Fruit fly (Drosophila melanogaster) whole organism, embryonic: Measurements from ENCODE around the gene axo.

Experiments used
- Aef1 ChIP-seq: fragments of 200-800 bp; sonication (Bioruptor generic); IDR thresholded peaks from 3 replicates; pipeline ENCODE4 v1.3.6; 2022; ENCODE audit warnings: missing biosample characterization, missing genetic modification characterization
- Asciz ChIP-seq: fragments of 200-800 bp; sonication (Bioruptor generic); optimal IDR thresholded peaks from 2 replicates; lab custom pipeline; 2017; ENCODE audit warnings: missing biosample characterization, mild to moderate bottlenecking, missing genetic modification characterization, missing genetic modification reagents
- Bteb2 ChIP-seq: fragments of 200-800 bp; sonication (Bioruptor generic); optimal IDR thresholded peaks from 2 replicates; lab custom pipeline; 2016; ENCODE audit warnings: missing biosample characterization, missing genetic modification characterization
- CG10959 ChIP-seq: fragments of 200-800 bp; sonication (Bioruptor generic); IDR thresholded peaks from 2 replicates; pipeline ENCODE4 v1.3.6; 2022; ENCODE audit warnings: missing biosample characterization, missing genetic modification characterization
- CG12299 ChIP-seq: fragments of 200-800 bp; sonication (Bioruptor generic); optimal IDR thresholded peaks from 2 replicates; lab custom pipeline; 2018; ENCODE audit warnings: missing biosample characterization, mild to moderate bottlenecking, missing genetic modification characterization
- CG14441 ChIP-seq: fragments of 200-800 bp; sonication (Bioruptor generic); IDR thresholded peaks from 2 replicates; pipeline ENCODE4 v1.3.6; 2022; ENCODE audit warnings: missing biosample characterization, missing genetic modification characterization
- CG14965 ChIP-seq: fragments of 200-800 bp; sonication (Bioruptor generic); optimal IDR thresholded peaks from 2 replicates; lab custom pipeline; 2016; ENCODE audit warnings: missing biosample characterization, missing genetic modification characterization, borderline replicate concordance
- CG15269 ChIP-seq: fragments of 200-800 bp; sonication (Bioruptor generic); optimal IDR thresholded peaks from 2 replicates; lab custom pipeline; 2018; ENCODE audit warnings: missing biosample characterization, mild to moderate bottlenecking, missing genetic modification characterization, moderate library complexity
- CG1529 ChIP-seq: fragments of 200-800 bp; sonication (Bioruptor generic); optimal IDR thresholded peaks from 3 replicates; lab custom pipeline; 2018; ENCODE audit warnings: missing biosample characterization, missing genetic modification characterization
- CG17359 ChIP-seq: fragments of 200-800 bp; sonication (Bioruptor generic); optimal IDR thresholded peaks from 3 replicates; lab custom pipeline; 2018; ENCODE audit warnings: missing biosample characterization, mild to moderate bottlenecking, missing genetic modification characterization, moderate library complexity
- CG18011 ChIP-seq: fragments of 200-800 bp; sonication (Bioruptor generic); optimal IDR thresholded peaks from 2 replicates; lab custom pipeline; 2017; ENCODE audit warnings: missing biosample characterization, missing genetic modification characterization, mild to moderate bottlenecking, moderate library complexity, missing genotype
- CG3065 ChIP-seq: fragments of 200-800 bp; sonication (Bioruptor generic); optimal IDR thresholded peaks from 2 replicates; lab custom pipeline; 2016; ENCODE audit warnings: missing biosample characterization, missing genetic modification characterization
- CG3726 ChIP-seq: fragments of 200-800 bp; sonication (Bioruptor generic); IDR thresholded peaks from 3 replicates; pipeline ENCODE4, ENCODE4 v1.3.6; 2022; ENCODE audit warnings: missing biosample characterization, missing genetic modification characterization
- CG4404 ChIP-seq: fragments of 200-800 bp; sonication (Bioruptor generic); IDR thresholded peaks from 2 replicates; pipeline ENCODE4 v1.3.6; 2022; ENCODE audit warnings: missing biosample characterization, missing genetic modification characterization
- CG6813 ChIP-seq: fragments of 200-800 bp; sonication (Bioruptor generic); optimal IDR thresholded peaks from 2 replicates; lab custom pipeline; 2017; ENCODE audit warnings: missing biosample characterization, missing genetic modification characterization, mild to moderate bottlenecking, moderate library complexity, missing genetic modification reagents
- CG7271 ChIP-seq: fragments of 200-800 bp; sonication (Bioruptor generic); optimal IDR thresholded peaks from 2 replicates; lab custom pipeline; 2018; ENCODE audit warnings: missing biosample characterization, mild to moderate bottlenecking, missing genetic modification characterization, moderate library complexity
- CG7556 ChIP-seq: fragments of 200-800 bp; sonication (Bioruptor generic); optimal IDR thresholded peaks from 2 replicates; lab custom pipeline; 2017; ENCODE audit warnings: missing biosample characterization, mild to moderate bottlenecking, missing genetic modification characterization
- CG7839 ChIP-seq: fragments of 200-800 bp; sonication (Bioruptor generic); optimal IDR thresholded peaks from 3 replicates; lab custom pipeline; 2018; ENCODE audit warnings: missing biosample characterization, mild to moderate bottlenecking, missing genetic modification characterization, moderate library complexity
- CHES-1-like ChIP-seq: fragments of 200-800 bp; sonication (Bioruptor generic); optimal IDR thresholded peaks from 2 replicates; lab custom pipeline; 2016; ENCODE audit warnings: missing biosample characterization, missing genetic modification characterization
- Chrac-16 ChIP-seq: fragments of 200-800 bp; sonication (Bioruptor generic); optimal IDR thresholded peaks from 3 replicates; lab custom pipeline; 2016; ENCODE audit warnings: missing biosample characterization, missing genetic modification characterization
- Dad ChIP-seq: fragments of 200-800 bp; sonication (Bioruptor generic); optimal IDR thresholded peaks from 3 replicates; lab custom pipeline; 2016; ENCODE audit warnings: missing biosample characterization, missing genetic modification characterization
- GATAe ChIP-seq: fragments of 200-800 bp; sonication (Bioruptor generic); conservative IDR thresholded peaks from 2 replicates; pipeline ENCODE4 v1.3.6; 2022; ENCODE audit warnings: missing biosample characterization, missing genetic modification characterization
- Gug ChIP-seq: fragments of 200-800 bp; sonication (Bioruptor generic); IDR thresholded peaks from 4 replicates; pipeline ENCODE4 v1.3.6; 2022; ENCODE audit warnings: missing biosample characterization, missing genetic modification characterization
- HmgZ ChIP-seq: fragments of 200-800 bp; sonication (Bioruptor generic); optimal IDR thresholded peaks from 2 replicates; lab custom pipeline; 2018; ENCODE audit warnings: missing biosample characterization, mild to moderate bottlenecking, missing genetic modification characterization
- Lim3 ChIP-seq: fragments of 200-800 bp; sonication (Bioruptor generic); IDR thresholded peaks from 2 replicates; pipeline ENCODE4 v1.3.6; 2022; ENCODE audit warnings: missing biosample characterization, missing genetic modification characterization
- MBD-R2 ChIP-seq: fragments of 200-800 bp; sonication (Bioruptor generic); IDR thresholded peaks from 2 replicates; pipeline ENCODE4 v1.3.6; 2022; ENCODE audit warnings: missing biosample characterization, missing genetic modification characterization
- Myb ChIP-seq: fragments of 200-800 bp; sonication (Bioruptor generic); optimal IDR thresholded peaks from 2 replicates; lab custom pipeline; 2016; ENCODE audit warnings: missing biosample characterization, missing genetic modification characterization
- PHDP ChIP-seq: fragments of 200-800 bp; sonication (Bioruptor generic); optimal IDR thresholded peaks from 3 replicates; lab custom pipeline; 2018; ENCODE audit warnings: missing biosample characterization, mild to moderate bottlenecking, missing genetic modification characterization, moderate library complexity
- Sin3A ChIP-seq: fragments of >200 bp; optimal IDR thresholded peaks from 2 replicates; lab custom pipeline; 2018
- btn ChIP-seq: fragments of 200-800 bp; sonication (Bioruptor generic); optimal IDR thresholded peaks from 2 replicates; lab custom pipeline; 2016; ENCODE audit warnings: missing biosample characterization, missing genetic modification characterization
- dimm ChIP-seq: fragments of 200-800 bp; sonication (Bioruptor generic); IDR thresholded peaks from 2 replicates; pipeline ENCODE4 v1.3.6; 2022; ENCODE audit warnings: missing biosample characterization, missing genetic modification characterization
- ftz-f1 ChIP-seq: fragments of 200-800 bp; sonication (Bioruptor generic); optimal IDR thresholded peaks from 2 replicates; lab custom pipeline; 2016; ENCODE audit warnings: missing biosample characterization, missing genetic modification characterization
- kay ChIP-seq: fragments of 200-800 bp; sonication (Bioruptor generic); optimal IDR thresholded peaks from 2 replicates; lab custom pipeline; 2016; ENCODE audit warnings: missing biosample characterization, missing genetic modification characterization
- maf-S ChIP-seq: fragments of 200-800 bp; sonication (Bioruptor generic); optimal IDR thresholded peaks from 2 replicates; lab custom pipeline; 2016; ENCODE audit warnings: missing biosample characterization, missing genetic modification characterization
- pb ChIP-seq: fragments of 200-800 bp; sonication (Bioruptor generic); optimal IDR thresholded peaks from 3 replicates; lab custom pipeline; 2016; ENCODE audit warnings: missing biosample characterization, missing genetic modification characterization
- pros ChIP-seq: fragments of 200-800 bp; sonication (Bioruptor generic); optimal IDR thresholded peaks from 3 replicates; lab custom pipeline; 2019; ENCODE audit warnings: missing biosample characterization, mild to moderate bottlenecking, missing genetic modification characterization, moderate library complexity
- rib ChIP-seq: fragments of 200-800 bp; sonication (Bioruptor generic); IDR thresholded peaks from 2 replicates; pipeline ENCODE4 v1.3.6; 2022; ENCODE audit warnings: missing biosample characterization, missing genetic modification characterization
- ro ChIP-seq: fragments of 200-800 bp; sonication (Bioruptor generic); IDR thresholded peaks from 2 replicates; pipeline ENCODE4 v1.3.6; 2022; ENCODE audit warnings: missing biosample characterization, missing genetic modification characterization
- salm ChIP-seq: fragments of 200-800 bp; sonication (Bioruptor generic); optimal IDR thresholded peaks from 2 replicates; lab custom pipeline; 2018; ENCODE audit warnings: missing biosample characterization, mild to moderate bottlenecking, missing genetic modification characterization
- sc ChIP-seq, 3 experiments: fragments of >200 bp in 2 of 3; fragments of 200-800 bp in 1 of 3; sonication (Bioruptor generic) in 1 of 3; optimal IDR thresholded peaks; 2 replicates in 2 of 3; 3 replicates in 1 of 3; lab custom pipeline; 2017; ENCODE audit warnings: mild to moderate bottlenecking in 1 of 3, missing biosample characterization in 1 of 3, missing genetic modification characterization in 1 of 3, missing genetic modification reagents in 1 of 3
- sisA ChIP-seq: fragments of 200-800 bp; sonication (Bioruptor generic); IDR thresholded peaks from 2 replicates; pipeline ENCODE4 v1.3.6; 2022; ENCODE audit warnings: missing biosample characterization, missing genetic modification characterization
- slbo ChIP-seq: fragments of 200-800 bp; sonication (Bioruptor generic); IDR thresholded peaks from 2 replicates; pipeline ENCODE4 v1.3.6; 2022; ENCODE audit warnings: missing biosample characterization, missing genetic modification characterization
- sna ChIP-seq: fragments of 200-800 bp; sonication (Bioruptor generic); IDR thresholded peaks from 2 replicates; pipeline ENCODE4 v1.3.6; 2022; ENCODE audit warnings: missing biosample characterization, missing genetic modification characterization; ENCODE audit not compliant: partially characterized antibody
- so ChIP-seq: fragments of 200-800 bp; sonication (Bioruptor generic); IDR thresholded peaks from 3 replicates; pipeline ENCODE4 v1.3.6; 2022; ENCODE audit warnings: missing biosample characterization, missing genetic modification characterization
- stc ChIP-seq: fragments of 200-800 bp; sonication (Bioruptor generic); IDR thresholded peaks from 2 replicates; pipeline ENCODE4 v1.3.6; 2022; ENCODE audit warnings: missing biosample characterization, missing genetic modification characterization
- unc-4 ChIP-seq: fragments of 200-800 bp; sonication (Bioruptor generic); IDR thresholded peaks from 2 replicates; pipeline ENCODE4 v1.3.6; 2022; ENCODE audit warnings: missing biosample characterization, missing genetic modification characterization; ENCODE audit not compliant: partially characterized antibody
- vnd ChIP-seq: fragments of 200-800 bp; sonication (Bioruptor generic); IDR thresholded peaks from 3 replicates; pipeline ENCODE4 v1.3.6; 2022; ENCODE audit warnings: missing biosample characterization, missing genetic modification characterization; ENCODE audit not compliant: partially characterized antibody
- z ChIP-seq: fragments of 200-800 bp; sonication (Bioruptor generic); IDR thresholded peaks from 3 replicates; pipeline ENCODE4 v1.3.6; 2022; ENCODE audit warnings: missing biosample characterization, missing genetic modification characterization
- zfh1 ChIP-seq: fragments of 200-800 bp; sonication (Bioruptor generic); IDR thresholded peaks from 3 replicates; pipeline ENCODE4 v1.3.6; 2022; ENCODE audit warnings: missing biosample characterization, missing genetic modification characterization

The axo gene

dm6 chr3L:4624371-4625154 is 62.6 kb downstream of the axo start (continued):
- peak; percentile 61 for TF ChIP-seq CG3065 (GFP tag; lab: Kevin White, UChicago)
- TF ChIP-seq sc (optimal IDR thresholded peaks at IDR 0.05; lab: Kevin White, UChicago) = no peak
- peak; percentile 75 for TF ChIP-seq sc (GFP tag; optimal IDR thresholded peaks at IDR 0.05; lab: Kevin White, UChicago)
- no peak for TF ChIP-seq pros
- TF ChIP-seq salm (tag; lab: Kevin White, UChicago) = peak; percentile 39
- TF ChIP-seq HmgZ (tag; lab: Kevin White, UChicago) = peak; percentile 83
- TF ChIP-seq Chrac-16 (GFP tag; lab: Kevin White, UChicago) = peak; percentile 81
- peak; percentile 67 for TF ChIP-seq btn (GFP tag; lab: Kevin White, UChicago)
- TF ChIP-seq Dad (GFP tag; lab: Kevin White, UChicago) = peak; percentile 88
- peak; percentile 65 for TF ChIP-seq CG14965
- TF ChIP-seq kay (GFP tag; lab: Kevin White, UChicago) = peak; percentile 87
- TF ChIP-seq Bteb2 (GFP tag; lab: Kevin White, UChicago) = peak; percentile 67
- TF ChIP-seq unc-4 (GFP tag; lab: Robert Waterston, UW) = no peak
- TF ChIP-seq z (GFP tag; lab: Robert Waterston, UW) = 0 out of 3 replicates have a peak, but pooled peaks have one; percentile 46
- peak; percentile 86 for TF ChIP-seq pb (GFP tag; lab: Kevin White, UChicago)
- peak; percentile 91 for TF ChIP-seq CG15269 (tag; lab: Kevin White, UChicago)
- TF ChIP-seq so (GFP tag; lab: Robert Waterston, UW) = peak; percentile 81; the same call in 2 of the 3 replicates
- TF ChIP-seq Gug (GFP tag; lab: Robert Waterston, UW) = peak; percentile 77
- TF ChIP-seq Asciz (GFP tag; lab: Kevin White, UChicago) = peak; percentile 84
- peak; percentile 66 for TF ChIP-seq CG18011 (GFP tag; lab: Kevin White, UChicago)
- peak; percentile 74 for TF ChIP-seq Myb (GFP tag; lab: Kevin White, UChicago)
- TF ChIP-seq dimm (GFP tag; lab: Robert Waterston, UW) = peak; percentile 45; the same call in 1 of the 2 replicates
- TF ChIP-seq GATAe = peak; percentile 56; the same call in 1 of the 2 replicates
- peak; percentile 72; the same call in 2 of the 3 replicates for TF ChIP-seq CG3726 (GFP tag; lab: Robert Waterston, UW)
- TF ChIP-seq CHES-1-like (GFP tag; lab: Kevin White, UChicago) = peak; percentile 74
- no peak for TF ChIP-seq vnd (GFP tag; lab: Robert Waterston, UW)
- TF ChIP-seq CG7839 (tag; lab: Kevin White, UChicago) = peak; percentile 95
- peak; percentile 75 for TF ChIP-seq maf-S (GFP tag; lab: Kevin White, UChicago)
- TF ChIP-seq CG17359 (tag; lab: Kevin White, UChicago) = peak; percentile 91
- TF ChIP-seq CG10959 (GFP tag; lab: Robert Waterston, UW) = peak; percentile 57; the same call in 1 of the 2 replicates
- TF ChIP-seq Aef1 = peak; percentile 88
- peak; percentile 89 for TF ChIP-seq CG14441 (GFP tag; lab: Robert Waterston, UW)
- peak; percentile 80 for TF ChIP-seq zfh1 (GFP tag; lab: Robert Waterston, UW)
- TF ChIP-seq sna (GFP tag; lab: Robert Waterston, UW) = no peak
- TF ChIP-seq MBD-R2 (GFP tag; lab: Robert Waterston, UW) = peak; percentile 66; the same call in 1 of the 2 replicates
- TF ChIP-seq CG6813 (GFP tag; lab: Kevin White, UChicago) = peak; percentile 79
- TF ChIP-seq CG1529 = peak; percentile 77
- TF ChIP-seq ro (GFP tag; lab: Robert Waterston, UW) = peak; percentile 69; the same call in 1 of the 2 replicates
- peak; percentile 57 for TF ChIP-seq CG12299 (tag; lab: Kevin White, UChicago)
- TF ChIP-seq Lim3 (GFP tag; lab: Robert Waterston, UW) = peak; percentile 41
- TF ChIP-seq ftz-f1 (GFP tag; lab: Kevin White, UChicago) = no peak
- TF ChIP-seq Sin3A (lab: Kevin White, UChicago) = no peak
- peak; percentile 89 for TF ChIP-seq slbo (GFP tag; lab: Robert Waterston, UW)
- TF ChIP-seq rib (GFP tag; lab: Robert Waterston, UW) = peak; percentile 33; the same call in 1 of the 2 replicates
- peak; percentile 67 for TF ChIP-seq CG4404
- TF ChIP-seq stc (GFP tag; lab: Robert Waterston, UW) = peak; percentile 83
- TF ChIP-seq sisA = peak; percentile 91
- peak; percentile 89 for TF ChIP-seq CG7556
- peak; percentile 91 for TF ChIP-seq PHDP (tag; lab: Kevin White, UChicago)
- TF ChIP-seq CG7271 (tag; lab: Kevin White, UChicago) = no peak
